3 worm cellular contexts compared by ENCODE assay signal in genomic region chrX:15766861-15767260, ce11.
A peak's percentile ranks its signal among the peaks of the same experiment; 100 is the strongest.
TF ChIP-seq lines count a peak whose summit lies in the region.

No protein-coding gene starts in this region.

TF ChIP-seq in whole organism, L1 larva, 84 proteins besides CTCF, POLR2A, EP300 and RAD21:
- TF ChIP-seq ama-1 (optimal IDR thresholded peaks at IDR 0.05; lab: Kevin White, UChicago) (no peak), snpc-4 (tag; optimal IDR thresholded peaks at IDR 0.05; lab: Kevin White, UChicago) (peak; percentile 36)

TF ChIP-seq in whole organism, L4 larva, 104 proteins besides CTCF, POLR2A, EP300 and RAD21:
- peak; percentile 89 for TF ChIP-seq set-16 (GFP tag; IDR thresholded peaks at IDR 0.05; lab: Robert Waterston, UW)
- TF ChIP-seq aha-1 (tag; lab: Kevin White, UChicago), result peak; percentile 31
- no peak for TF ChIP-seq R02D3.7 (tag; optimal IDR thresholded peaks at IDR 0.05; lab: Kevin White, UChicago)
- no peak for TF ChIP-seq gei-8 (GFP tag; optimal IDR thresholded peaks at IDR 0.05; lab: Kevin White, UChicago)

TF ChIP-seq in whole organism, young adult, 124 proteins besides CTCF, POLR2A, EP300 and RAD21:
- no peak for TF ChIP-seq ama-1 (optimal IDR thresholded peaks at IDR 0.05; lab: Kevin White, UChicago)
- TF ChIP-seq ama-1 (GFP tag; optimal IDR thresholded peaks at IDR 0.05; lab: Kevin White, UChicago), result no peak
- TF ChIP-seq hlh-26 (GFP tag; conservative IDR thresholded peaks at IDR 0.05; lab: Robert Waterston, UW), result no peak
- peak; percentile 62; the same call in 1 of the 2 replicates for TF ChIP-seq egrh-3 (GFP tag; IDR thresholded peaks at IDR 0.05; lab: Robert Waterston, UW)
- no peak for TF ChIP-seq hmg-1.2 (GFP tag; IDR thresholded peaks at IDR 0.05; lab: Robert Waterston, UW)
- no peak for TF ChIP-seq let-526 (GFP tag; IDR thresholded peaks at IDR 0.05; lab: Robert Waterston, UW)
- TF ChIP-seq lsl-1 (GFP tag; optimal IDR thresholded peaks at IDR 0.05; lab: Kevin White, UChicago), result no peak
- no peak for TF ChIP-seq tbx-9 (tag; optimal IDR thresholded peaks at IDR 0.05; lab: Kevin White, UChicago; ENCODE audit: borderline replicate concordance)
- TF ChIP-seq nfya-1 (tag; optimal IDR thresholded peaks at IDR 0.05; lab: Kevin White, UChicago; ENCODE audit: borderline replicate concordance, insufficient read depth), result no peak
- no peak for TF ChIP-seq cebp-1 (GFP tag; IDR thresholded peaks at IDR 0.05; lab: Robert Waterston, UW)
- no peak for TF ChIP-seq cebp-1 (tag; optimal IDR thresholded peaks at IDR 0.05; lab: Kevin White, UChicago)
- TF ChIP-seq T26A5.8 (tag; optimal IDR thresholded peaks at IDR 0.05; lab: Kevin White, UChicago), result no peak
- TF ChIP-seq lin-54 (GFP tag; optimal IDR thresholded peaks at IDR 0.05; lab: Kevin White, UChicago), result no peak
- TF ChIP-seq lag-1 (GFP tag; IDR thresholded peaks at IDR 0.05; lab: Robert Waterston, UW), result no peak
- TF ChIP-seq ceh-100 (GFP tag; IDR thresholded peaks at IDR 0.05; lab: Robert Waterston, UW), result no peak
- TF ChIP-seq rpc-1 (optimal IDR thresholded peaks at IDR 0.05; lab: Kevin White, UChicago), result no peak
- no peak for TF ChIP-seq rpc-1 (tag; optimal IDR thresholded peaks at IDR 0.05; lab: Kevin White, UChicago)
- no peak for TF ChIP-seq snpc-4 (GFP tag; optimal IDR thresholded peaks at IDR 0.05; lab: Kevin White, UChicago)
- TF ChIP-seq snpc-4 (tag; optimal IDR thresholded peaks at IDR 0.05; lab: Kevin White, UChicago), result peak in 2 of 4 experiments; percentile 31 to 35
- no peak for TF ChIP-seq F23B12.7 (tag; optimal IDR thresholded peaks at IDR 0.05; lab: Kevin White, UChicago; ENCODE audit: insufficient read depth)
